Fruit fly (Drosophila melanogaster) S2 (cell line): Measurements from ENCODE around the gene CG5986.

Source experiments
- CG8478 ChIP-seq: fragments of >200 bp; optimal IDR thresholded peaks from 2 replicates; lab custom pipeline; 2018
- CTCF ChIP-seq, 2 experiments: fragments of >200 bp; optimal IDR thresholded peaks; 2 replicates each; lab custom pipeline; 2018

DNA sequence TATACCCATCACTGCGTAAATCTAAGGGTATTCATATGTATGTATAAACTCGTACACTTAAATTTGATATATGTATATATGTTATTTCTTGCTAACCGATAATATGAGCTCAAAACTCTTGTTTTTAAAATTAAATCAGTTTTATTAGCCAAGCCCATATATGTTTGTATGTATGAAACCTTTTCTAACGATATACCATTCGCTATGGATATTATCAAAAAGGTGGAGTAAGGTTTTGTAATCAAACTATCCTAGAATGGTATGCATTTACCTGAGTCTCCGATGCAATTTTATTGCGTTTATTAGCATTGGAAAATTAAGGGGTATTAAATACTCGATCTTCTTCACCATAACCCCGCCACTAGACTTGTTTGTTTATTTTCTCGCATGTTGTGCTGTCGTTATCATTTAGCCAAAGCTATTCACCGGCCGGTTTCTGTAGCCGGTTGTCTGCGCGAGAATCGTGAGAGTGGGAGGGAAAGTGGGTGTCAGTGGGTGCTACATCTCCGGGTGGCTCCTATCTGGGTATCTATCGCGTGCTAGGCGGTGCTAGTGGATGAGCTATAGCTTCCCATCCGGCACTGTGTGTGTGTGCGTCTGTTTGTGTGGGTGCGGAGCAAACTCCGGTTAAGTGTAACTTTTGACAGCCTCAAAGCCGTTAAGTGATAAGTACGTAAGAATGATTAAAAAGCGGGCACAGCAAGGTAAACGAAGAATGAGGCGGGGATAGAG, 39.6 kb upstream of the CG5986 start:
- TF ChIP-seq CTCF (optimal IDR thresholded peaks at IDR 0.05; lab: Kevin White, UChicago) (no peak), CG8478 (lab: Kevin White, UChicago) (no peak)
